Worm (Caenorhabditis elegans): Measurements from ENCODE around the gene C28H8.8.

C28H8.8 gene

DNA sequence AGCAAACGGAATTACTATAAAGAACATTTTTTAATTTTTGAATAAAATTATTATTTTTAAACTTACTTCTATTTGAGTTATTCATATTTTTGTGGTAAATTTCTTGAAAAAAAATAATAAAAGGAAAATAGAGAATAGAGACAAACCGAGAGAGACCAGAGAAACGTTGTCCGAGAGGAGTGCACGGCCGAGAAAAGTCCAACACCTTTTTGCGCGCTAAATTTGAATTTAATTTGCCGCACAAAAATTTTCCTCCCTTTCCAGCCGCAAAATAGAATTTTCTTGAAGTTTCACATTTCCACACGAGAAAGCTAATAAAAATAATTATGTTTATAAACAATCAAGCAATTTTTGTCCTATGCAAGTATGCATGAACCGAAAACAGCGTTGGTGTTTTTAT lies 16.8 kb downstream of the C28H8.8 start, which contains the start of the genes F01F1.11 and F01F1.3 (continued):
- TF ChIP-seq F44E2.7 (GFP tag; IDR thresholded peaks at IDR 0.05) (no peak), jun-1 (tag; optimal IDR thresholded peaks at IDR 0.05) (no peak), mxl-3 (GFP tag; optimal IDR thresholded peaks at IDR 0.05) (no peak), lin-39 (tag; optimal IDR thresholded peaks at IDR 0.05) (no peak), lin-13 (GFP tag; optimal IDR thresholded peaks at IDR 0.05) (peak; percentile 26), snpc-4 (tag; optimal IDR thresholded peaks at IDR 0.05) (no peak), zfp-2 (tag; optimal IDR thresholded peaks at IDR 0.05) (no peak), spr-3 (GFP tag; optimal IDR thresholded peaks at IDR 0.05) (no peak), daf-8 (GFP tag; IDR thresholded peaks at IDR 0.05) (no peak), D1046.2 (GFP tag; IDR thresholded peaks at IDR 0.05) (no peak), spr-1 (tag; optimal IDR thresholded peaks at IDR 0.05) (no peak), T20F7.1 (GFP tag; optimal IDR thresholded peaks at IDR 0.05) (peak; percentile 61), mdt-29 (GFP tag; IDR thresholded peaks at IDR 0.05) (no peak), dmd-9 (GFP tag; IDR thresholded peaks at IDR 0.05) (peak; percentile 77; the same call in 1 of the 2 replicates), nhr-28 (tag; optimal IDR thresholded peaks at IDR 0.05) (peak; percentile 41), Y105C5A.15 (GFP tag; IDR thresholded peaks at IDR 0.05) (no peak), set-16 (GFP tag; IDR thresholded peaks at IDR 0.05) (no peak), lim-7 (GFP tag; IDR thresholded peaks at IDR 0.05) (no peak), lin-15B (tag; optimal IDR thresholded peaks at IDR 0.05) (no peak), rbr-2 (tag; optimal IDR thresholded peaks at IDR 0.05) (peak; percentile 44), daf-19 (GFP tag; conservative IDR thresholded peaks at IDR 0.05) (no peak), unc-62 (GFP tag; optimal IDR thresholded peaks at IDR 0.05 in 1 of 2) (no peak), unc-62 (tag; optimal IDR thresholded peaks at IDR 0.05) (no peak), nhr-6 (tag; optimal IDR thresholded peaks at IDR 0.05) (peak; percentile 62), Y75B8A.6 (GFP tag; IDR thresholded peaks at IDR 0.05) (no peak), mdl-1 (tag; optimal IDR thresholded peaks at IDR 0.05) (no peak), ama-1 (optimal IDR thresholded peaks at IDR 0.05) (no peak), ctbp-1 (GFP tag; IDR thresholded peaks at IDR 0.05) (no peak), arid-1 (GFP tag; conservative IDR thresholded peaks at IDR 0.05) (no peak), madf-5 (GFP tag; IDR thresholded peaks at IDR 0.05) (no peak), ceh-20 (GFP tag; IDR thresholded peaks at IDR 0.05) (no peak), T26A8.4 (GFP tag; IDR thresholded peaks at IDR 0.05) (peak; percentile 50; the same call in 1 of the 2 replicates), nhr-237 (tag; optimal IDR thresholded peaks at IDR 0.05) (no peak), ceh-32 (tag; optimal IDR thresholded peaks at IDR 0.05; ENCODE audit: poor library complexity) (no peak), Y5F2A.4 (GFP tag; optimal IDR thresholded peaks at IDR 0.05) (no peak)

DNA sequence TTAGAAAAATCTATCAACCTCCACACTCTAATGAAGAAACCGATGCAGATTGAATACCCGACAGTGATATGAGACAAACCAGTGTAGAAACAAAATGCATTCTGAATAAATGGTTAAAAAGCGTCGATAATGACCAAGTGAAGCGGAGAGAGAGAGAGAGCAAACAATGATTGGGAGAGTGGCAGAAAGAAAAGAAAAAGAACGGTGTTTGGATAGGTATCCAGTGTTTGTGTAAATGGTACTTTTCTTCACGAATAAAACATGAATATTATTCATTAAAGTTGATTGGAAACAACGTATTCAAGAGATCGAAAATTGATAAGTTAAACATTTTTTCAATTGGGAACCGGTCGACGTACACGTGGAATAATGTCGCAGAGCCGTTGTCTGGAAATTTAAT lies 19.1 kb downstream of the C28H8.8 start, which contains the start of gene F01F1.15:
Gene F01F1.15 (minus strand): TSS at position 101 of the 400 bp plus-strand sequence.
- no peak for TF ChIP-seq sdz-12 (GFP tag; optimal IDR thresholded peaks at IDR 0.05)
- TF ChIP-seq snpc-1.2 (GFP tag; IDR thresholded peaks at IDR 0.05) = no peak
- no peak for TF ChIP-seq egl-27 (tag; optimal IDR thresholded peaks at IDR 0.05)
- no peak for TF ChIP-seq tag-97 (GFP tag; IDR thresholded peaks at IDR 0.05)
- no peak for TF ChIP-seq F26F4.8 (GFP tag; conservative IDR thresholded peaks at IDR 0.05)
- TF ChIP-seq dve-1 (tag; optimal IDR thresholded peaks at IDR 0.05; ENCODE audit: insufficient read depth) = no peak
- no peak for TF ChIP-seq aha-1 (tag)

DNA sequence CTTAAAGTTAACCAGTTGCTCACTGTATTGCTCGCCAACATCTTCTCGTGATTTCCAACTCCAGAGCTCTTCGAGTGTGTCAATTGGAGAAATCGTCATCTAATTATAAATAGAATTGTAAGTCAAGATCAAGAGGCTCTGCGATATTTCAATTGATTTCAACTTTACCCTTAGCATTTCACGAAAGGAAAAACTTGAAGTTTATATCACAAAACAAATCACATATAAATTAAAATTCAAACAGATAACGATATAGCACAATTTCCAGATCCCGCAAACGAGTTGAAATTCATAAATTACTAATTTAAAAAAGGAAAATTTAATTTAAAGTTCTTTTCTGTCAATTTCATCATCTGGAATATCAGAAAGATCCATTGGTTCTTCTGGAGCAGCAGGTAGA lies 20.2 kb downstream of the C28H8.8 start, which contains the start of gene eng-1:
Gene eng-1 (minus strand): TSS at position 101 of the 400 bp plus-strand sequence.
- TF ChIP-seq dmd-9 (GFP tag; IDR thresholded peaks at IDR 0.05) (no peak), aha-1 (tag) (peak; percentile 58)
